Fruit fly (Drosophila melanogaster) whole organism: ENCODE results near the gene shps.
A peak's percentile ranks its signal among the peaks of the same experiment; 100 is the strongest.

Experiments
- CG8478 ChIP-seq: fragments of >200 bp; optimal IDR thresholded peaks from 2 replicates; lab custom pipeline; 2018; ENCODE audit warnings: inconsistent platforms
- Dll ChIP-seq: fragments of >200 bp; optimal IDR thresholded peaks from 2 replicates; lab custom pipeline; 2017
- EcR ChIP-seq, 2 experiments: fragments of >200 bp; optimal IDR thresholded peaks; 2 replicates each; lab custom pipeline; 2017; ENCODE audit warnings: missing biosample characterization in 2 of 2, missing genetic modification characterization in 2 of 2, missing genetic modification reagents in 2 of 2
- pan ChIP-seq: fragments of >200 bp; optimal IDR thresholded peaks from 2 replicates; lab custom pipeline; 2017
- psq ChIP-seq: fragments of >200 bp; optimal IDR thresholded peaks from 2 replicates; lab custom pipeline; 2017
- usp ChIP-seq: fragments of >200 bp; optimal IDR thresholded peaks from 2 replicates; lab custom pipeline; 2017; ENCODE audit warnings: missing biosample characterization, missing genetic modification characterization, mixed read lengths

shps gene

dm6 chr3R:24303060-24303459 lies 23.7 kb downstream of the shps start:
- TF ChIP-seq EcR (GFP tag; optimal IDR thresholded peaks at IDR 0.05; lab: Kevin White, UChicago) (no peak), Dll (lab: Kevin White, UChicago) (no peak), CG8478 (no peak), pan (lab: Kevin White, UChicago) (no peak), psq (lab: Kevin White, UChicago) (no peak), usp (GFP tag; lab: Kevin White, UChicago) (no peak)

- TF ChIP-seq pan (lab: Kevin White, UChicago) (no peak), Dll (lab: Kevin White, UChicago) (no peak), usp (GFP tag; lab: Kevin White, UChicago) (no peak), psq (lab: Kevin White, UChicago) (no peak), EcR (GFP tag; optimal IDR thresholded peaks at IDR 0.05; lab: Kevin White, UChicago) (no peak), CG8478 (no peak)
Measured at dm6 chr3R:24318217-24319082, 39.1 kb downstream of the shps start, which contains the start of the genes Nab2 and BRWD3. Nab2 (minus strand) TSS chr3R:24318419. BRWD3 (plus strand) TSS chr3R:24319000.

dm6 chr3R:24319083-24319381 lies 39.7 kb downstream of the shps start:
- TF ChIP-seq EcR (GFP tag; optimal IDR thresholded peaks at IDR 0.05; lab: Kevin White, UChicago): no peak
- no peak for TF ChIP-seq Dll (lab: Kevin White, UChicago)
- no peak for TF ChIP-seq psq (lab: Kevin White, UChicago)
- TF ChIP-seq usp (GFP tag; lab: Kevin White, UChicago): no peak
- TF ChIP-seq CG8478: no peak
- no peak for TF ChIP-seq pan (lab: Kevin White, UChicago)

dm6 chr3R:24319632-24320341 lies 40.4 kb downstream of the shps start:
- TF ChIP-seq usp (GFP tag; lab: Kevin White, UChicago): no peak
- TF ChIP-seq pan (lab: Kevin White, UChicago): no peak
- no peak for TF ChIP-seq Dll (lab: Kevin White, UChicago)
- no peak for TF ChIP-seq EcR (GFP tag; optimal IDR thresholded peaks at IDR 0.05; lab: Kevin White, UChicago)
- TF ChIP-seq CG8478: no peak
- TF ChIP-seq psq (lab: Kevin White, UChicago): no peak

- TF ChIP-seq usp (GFP tag; lab: Kevin White, UChicago) (no peak), CG8478 (peak; percentile 12), EcR (GFP tag; optimal IDR thresholded peaks at IDR 0.05; lab: Kevin White, UChicago) (no peak), Dll (lab: Kevin White, UChicago) (no peak), pan (lab: Kevin White, UChicago) (no peak)
Measured at dm6 chr3R:24320342-24320711, 41.0 kb downstream of the shps start.
